Worm (Caenorhabditis elegans) whole organism, young adult: ENCODE data around the gene wrm-1.

Source experiments
- K11D2.4 ChIP-seq: fragments of 200-800 bp; sonication (Bioruptor generic); IDR thresholded peaks from 2 replicates; pipeline ENCODE4 v1.3.6; 2022; ENCODE audit warnings: missing genetic modification reagents, missing genetic modification characterization, missing compliant biosample characterization
- T07F8.4 ChIP-seq: sonication (generic microtip); optimal IDR thresholded peaks from 2 replicates; lab custom pipeline; 2016; ENCODE audit warnings: mild to moderate bottlenecking, missing genetic modification characterization, moderate library complexity, missing compliant biosample characterization
- ama-1 ChIP-seq, 3 experiments: fragments of 150-350 bp in 1 of 3; sonication (generic microtip) in 2 of 3; optimal IDR thresholded peaks; 2 replicates each; lab custom pipeline; 2014 to 2018; ENCODE audit warnings: missing biosample characterization in 2 of 3, missing genetic modification characterization in 2 of 3, missing genetic modification reagents in 2 of 3
- aptf-3 ChIP-seq: fragments of 200-800 bp; sonication (Bioruptor generic); IDR thresholded peaks from 2 replicates; pipeline ENCODE4 v1.3.6; 2022; ENCODE audit warnings: missing genetic modification characterization, missing compliant biosample characterization
- bed-2 ChIP-seq: fragments of 200-800 bp; sonication (Bioruptor generic); IDR thresholded peaks from 2 replicates; pipeline ENCODE4 v1.3.6; 2022; ENCODE audit warnings: missing genetic modification reagents, missing genetic modification characterization, missing compliant biosample characterization
- ets-4 ChIP-seq: fragments of 200-800 bp; sonication (Bioruptor generic); optimal IDR thresholded peaks from 2 replicates; lab custom pipeline; 2018; ENCODE audit warnings: mild to moderate bottlenecking, missing genetic modification characterization, missing compliant biosample characterization
- madf-10 ChIP-seq: sonication (generic microtip); optimal IDR thresholded peaks from 2 replicates; lab custom pipeline; 2016; ENCODE audit warnings: mild to moderate bottlenecking, missing genetic modification characterization, missing compliant biosample characterization
- repo-1 ChIP-seq: sonication (generic microtip); optimal IDR thresholded peaks from 2 replicates; lab custom pipeline; 2017; ENCODE audit warnings: mild to moderate bottlenecking, missing genetic modification characterization, missing compliant biosample characterization
- snpc-4 ChIP-seq, 5 experiments: fragments of 150-350 bp in 1 of 5; sonication (generic microtip) in 4 of 5; optimal IDR thresholded peaks; 2 replicates each; lab custom pipeline; 2014 to 2018; ENCODE audit warnings: missing genetic modification characterization in 5 of 5, missing biosample characterization in 3 of 5, antibody characterized with exemption in 2 of 5, mild to moderate bottlenecking in 2 of 5, missing compliant biosample characterization in 2 of 5, missing genotype in 2 of 5, moderate library complexity in 2 of 5, missing genetic modification reagents in 1 of 5

ce11 chrIII:5710045-5710444 is 12.6 kb upstream of the wrm-1 start, which contains the start of gene B0336.12:
- TF ChIP-seq aptf-3 (no peak), ama-1 (optimal IDR thresholded peaks at IDR 0.05; lab: Kevin White, UChicago) (no peak), ama-1 (GFP tag; optimal IDR thresholded peaks at IDR 0.05; lab: Kevin White, UChicago) (no peak), K11D2.4 (no peak), repo-1 (tag; lab: Kevin White, UChicago) (no peak), T07F8.4 (tag; lab: Kevin White, UChicago) (no peak), ets-4 (no peak), madf-10 (tag; lab: Kevin White, UChicago) (no peak), snpc-4 (GFP tag; optimal IDR thresholded peaks at IDR 0.05; lab: Kevin White, UChicago) (no peak), snpc-4 (tag; optimal IDR thresholded peaks at IDR 0.05; lab: Kevin White, UChicago) (no peak), bed-2 (no peak)
